Fruit fly (Drosophila melanogaster): ENCODE results near the gene Daao2.

DNA sequence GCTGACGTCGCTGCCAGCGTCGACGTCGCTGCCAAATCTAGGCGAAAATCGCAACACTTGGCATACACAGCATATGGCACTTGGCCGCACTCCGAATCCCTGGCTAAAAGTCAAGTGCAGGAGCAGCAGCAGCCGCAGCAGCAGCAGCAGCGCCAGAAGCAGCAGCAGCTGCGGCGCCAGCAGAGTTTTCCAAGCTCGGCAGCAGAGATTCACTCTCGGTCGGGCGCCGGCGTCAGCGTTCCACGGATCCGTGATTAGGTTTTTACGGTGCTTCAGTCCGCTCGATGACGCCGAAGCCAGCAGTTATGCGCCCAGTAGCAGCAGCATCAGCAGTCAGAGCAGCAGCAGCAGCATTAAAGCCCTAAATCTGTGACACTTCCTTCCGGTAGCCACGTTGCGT, 19.2 kb downstream of the Daao2 start:
- TF ChIP-seq Dif (GFP tag; optimal IDR thresholded peaks at IDR 0.05; ENCODE audit: partially characterized antibody) (no peak), psq (GFP tag; optimal IDR thresholded peaks at IDR 0.05) (no peak), fru (GFP tag; optimal IDR thresholded peaks at IDR 0.05) (no peak), Vsx2 (GFP tag; optimal IDR thresholded peaks at IDR 0.05; ENCODE audit: partially characterized antibody) (no peak)

Measured in whole organism, wandering third instar larva.